Worm (Caenorhabditis elegans): ENCODE data around the gene srd-68.

- TF ChIP-seq pes-1 (GFP tag; IDR thresholded peaks at IDR 0.05) (no peak), ceh-36 (tag; optimal IDR thresholded peaks at IDR 0.05) (no peak), hmg-4 (GFP tag; optimal IDR thresholded peaks at IDR 0.05) (no peak), hnd-1 (tag; optimal IDR thresholded peaks at IDR 0.05) (no peak), B0310.2 (tag; optimal IDR thresholded peaks at IDR 0.05) (no peak), flt-1 (GFP tag; IDR thresholded peaks at IDR 0.05) (no peak), hmbx-1 (tag; optimal IDR thresholded peaks at IDR 0.05) (no peak), tra-4 (tag; optimal IDR thresholded peaks at IDR 0.05) (no peak), ama-1 (optimal IDR thresholded peaks at IDR 0.05) (no peak), aly-1 (tag; optimal IDR thresholded peaks at IDR 0.05) (no peak), ceh-13 (GFP tag; optimal IDR thresholded peaks at IDR 0.05) (no peak)
Measured at ce11 chrV:16882260-16882918, 20.2 kb downstream of the srd-68 start, which contains the start of the genes F09C6.11 and F09C6.12.
